Fruit fly (Drosophila melanogaster): Measurements from ENCODE around the gene CG9705.

Gene CG9705

dm6 chr3L:16801499-16802452 is 21.9 kb downstream of the CG9705 start (continued):
- TF ChIP-seq ab (GFP tag; optimal IDR thresholded peaks at IDR 0.05) (no peak), Pdp1 (GFP tag; optimal IDR thresholded peaks at IDR 0.05) (peak; percentile 13 to 27), stwl (tag; optimal IDR thresholded peaks at IDR 0.05) (no peak), CG13287 (GFP tag; IDR thresholded peaks at IDR 0.05; ENCODE audit: partially characterized antibody) (no peak), crol (GFP tag; IDR thresholded peaks at IDR 0.05) (peak; percentile 35; the same call in 1 of the 2 replicates), Fer3 (tag; optimal IDR thresholded peaks at IDR 0.05) (peak; percentile 50), ci (GFP tag; IDR thresholded peaks at IDR 0.05) (no peak), CG10462 (GFP tag; optimal IDR thresholded peaks at IDR 0.05) (no peak), CG18476 (GFP tag; optimal IDR thresholded peaks at IDR 0.05) (peak; percentile 52), sr (GFP tag; IDR thresholded peaks at IDR 0.05) (no peak), CG14710 (tag; optimal IDR thresholded peaks at IDR 0.05) (peak; percentile 67), Xrp1 (GFP tag; IDR thresholded peaks at IDR 0.05) (peak; percentile 84), grn (GFP tag; optimal IDR thresholded peaks at IDR 0.05) (peak; percentile 59), Ptx1 (GFP tag; IDR thresholded peaks at IDR 0.05) (peak; percentile 53), gfzf (GFP tag; optimal IDR thresholded peaks at IDR 0.05) (no peak), jigr1 (GFP tag; IDR thresholded peaks at IDR 0.05) (no peak), CG15269 (tag; optimal IDR thresholded peaks at IDR 0.05) (peak; percentile 25), Atf-2 (GFP tag; optimal IDR thresholded peaks at IDR 0.05) (peak; percentile 20), Atf3 (GFP tag; optimal IDR thresholded peaks at IDR 0.05) (no peak), bbx (GFP tag; IDR thresholded peaks at IDR 0.05; ENCODE audit: partially characterized antibody) (no peak), slp2 (GFP tag; optimal IDR thresholded peaks at IDR 0.05) (no peak), Asciz (GFP tag; optimal IDR thresholded peaks at IDR 0.05) (peak; percentile 65), CG16815 (GFP tag; optimal IDR thresholded peaks at IDR 0.05) (peak; percentile 58), mld (GFP tag; IDR thresholded peaks at IDR 0.05; ENCODE audit: partially characterized antibody) (no peak), C15 (GFP tag; IDR thresholded peaks at IDR 0.05) (no peak), dmrt11E (tag; optimal IDR thresholded peaks at IDR 0.05) (peak; percentile 71), CG12155 (GFP tag; optimal IDR thresholded peaks at IDR 0.05) (peak; percentile 48), peb (GFP tag; IDR thresholded peaks at IDR 0.05) (0 out of 2 replicates have a peak, but pooled peaks have one; percentile 26), CG4730 (GFP tag; IDR thresholded peaks at IDR 0.05) (peak; percentile 32; the same call in 1 of the 2 replicates), dpn (GFP tag; optimal IDR thresholded peaks at IDR 0.05) (peak in 1 of 2 experiments; percentile 55), ATbp (GFP tag; optimal IDR thresholded peaks at IDR 0.05) (no peak), CG32772 (GFP tag; IDR thresholded peaks at IDR 0.05) (0 out of 2 replicates have a peak, but pooled peaks have one; percentile 26), CG34422 (GFP tag; IDR thresholded peaks at IDR 0.05) (no peak), Doc2 (GFP tag; IDR thresholded peaks at IDR 0.05) (no peak), CG11560 (tag; IDR thresholded peaks at IDR 0.05) (no peak), trem (tag; optimal IDR thresholded peaks at IDR 0.05) (no peak), CG4282 (GFP tag; optimal IDR thresholded peaks at IDR 0.05) (no peak), zf30C (GFP tag; optimal IDR thresholded peaks at IDR 0.05) (no peak), CG8478 (optimal IDR thresholded peaks at IDR 0.05) (no peak), her (GFP tag; optimal IDR thresholded peaks at IDR 0.05) (no peak), CG4617 (GFP tag; optimal IDR thresholded peaks at IDR 0.05; ENCODE audit: borderline replicate concordance) (peak; percentile 2), CG16813 (GFP tag; IDR thresholded peaks at IDR 0.05; ENCODE audit: partially characterized antibody) (no peak), Dll (GFP tag; IDR thresholded peaks at IDR 0.05; ENCODE audit: partially characterized antibody) (no peak), Aef1 (GFP tag; IDR thresholded peaks at IDR 0.05) (no peak), CG18599 (GFP tag; optimal IDR thresholded peaks at IDR 0.05) (peak; percentile 65), otp (GFP tag; IDR thresholded peaks at IDR 0.05) (no peak), ranshi (GFP tag; IDR thresholded peaks at IDR 0.05) (peak; percentile 9; the same call in 1 of the 2 replicates), CG33213 (GFP tag; optimal IDR thresholded peaks at IDR 0.05) (no peak), crc (GFP tag; optimal IDR thresholded peaks at IDR 0.05) (no peak)

Data from whole organism, embryonic.